Worm (Caenorhabditis elegans): ENCODE data around the gene T13A10.1.

- TF ChIP-seq ama-1 (optimal IDR thresholded peaks at IDR 0.05) (no peak), ceh-13 (GFP tag; optimal IDR thresholded peaks at IDR 0.05) (no peak), aly-1 (tag; optimal IDR thresholded peaks at IDR 0.05) (no peak), hmbx-1 (tag; optimal IDR thresholded peaks at IDR 0.05) (no peak), pes-1 (GFP tag; IDR thresholded peaks at IDR 0.05) (no peak), flt-1 (GFP tag; IDR thresholded peaks at IDR 0.05) (no peak), sea-1 (GFP tag; conservative IDR thresholded peaks at IDR 0.05) (no peak), ets-7 (tag; optimal IDR thresholded peaks at IDR 0.05) (no peak), tbx-37 (GFP tag; conservative IDR thresholded peaks at IDR 0.05) (no peak), F13C5.2 (tag; optimal IDR thresholded peaks at IDR 0.05) (no peak), hmg-4 (GFP tag; optimal IDR thresholded peaks at IDR 0.05) (no peak), scrt-1 (GFP tag; IDR thresholded peaks at IDR 0.05) (no peak), tra-4 (tag; optimal IDR thresholded peaks at IDR 0.05) (no peak), tbx-11 (GFP tag; IDR thresholded peaks at IDR 0.05) (no peak)
These were observed 6.5 kb upstream of the T13A10.1 start, which contains the start of gene srv-30 for ce11 chrIV:6269346-6269745.

Measured in whole organism, early embryonic.